Fruit fly (Drosophila melanogaster) whole organism, embryonic: ENCODE results near the gene CG15894.
A peak's percentile ranks its signal among the peaks of the same experiment; 100 is the strongest.

Experiments used
- Bteb2 ChIP-seq: fragments of 200-800 bp; sonication (Bioruptor generic); optimal IDR thresholded peaks from 2 replicates; lab custom pipeline; 2016; ENCODE audit warnings: missing biosample characterization, missing genetic modification characterization
- CG10565 ChIP-seq: fragments of 200-800 bp; sonication (Bioruptor generic); optimal IDR thresholded peaks from 3 replicates; lab custom pipeline; 2016; ENCODE audit warnings: missing biosample characterization, mild to moderate bottlenecking, missing genetic modification characterization
- CG12104 ChIP-seq: fragments of 200-800 bp; sonication (Bioruptor generic); optimal IDR thresholded peaks from 3 replicates; lab custom pipeline; 2016; ENCODE audit warnings: missing biosample characterization, missing genetic modification characterization
- CG12219 ChIP-seq: fragments of 200-800 bp; sonication (Bioruptor generic); optimal IDR thresholded peaks from 3 replicates; lab custom pipeline; 2018; ENCODE audit warnings: missing biosample characterization, mild to moderate bottlenecking, missing genetic modification characterization
- CG13287 ChIP-seq: fragments of 200-800 bp; sonication (Bioruptor generic); IDR thresholded peaks from 2 replicates; pipeline ENCODE4 v1.3.6; 2022; ENCODE audit warnings: missing biosample characterization, missing genetic modification characterization; ENCODE audit not compliant: partially characterized antibody
- CG13894 ChIP-seq: fragments of 200-800 bp; sonication (Bioruptor generic); optimal IDR thresholded peaks from 3 replicates; lab custom pipeline; 2018; ENCODE audit warnings: missing biosample characterization, mild to moderate bottlenecking, missing genetic modification characterization, moderate library complexity
- CG14667 ChIP-seq: fragments of 200-800 bp; sonication (Bioruptor generic); IDR thresholded peaks from 2 replicates; pipeline ENCODE4 v1.3.6; 2022; ENCODE audit warnings: missing biosample characterization, missing genetic modification characterization
- CG1602 ChIP-seq: fragments of 200-800 bp; sonication (Bioruptor generic); optimal IDR thresholded peaks from 3 replicates; lab custom pipeline; 2016; ENCODE audit warnings: missing biosample characterization, missing genetic modification characterization
- CG16863 ChIP-seq: fragments of 200-800 bp; sonication (Bioruptor generic); optimal IDR thresholded peaks from 3 replicates; lab custom pipeline; 2016; ENCODE audit warnings: missing biosample characterization, missing genetic modification characterization
- CG1792 ChIP-seq: fragments of 200-800 bp; sonication (Bioruptor generic); optimal IDR thresholded peaks from 2 replicates; lab custom pipeline; 2016; ENCODE audit warnings: missing biosample characterization, missing genetic modification characterization
- CG2120 ChIP-seq: fragments of 200-800 bp; sonication (Bioruptor generic); optimal IDR thresholded peaks from 3 replicates; lab custom pipeline; 2016; ENCODE audit warnings: missing biosample characterization, missing genetic modification characterization
- CG2678 ChIP-seq: fragments of 200-800 bp; sonication (Bioruptor generic); optimal IDR thresholded peaks from 3 replicates; lab custom pipeline; 2019; ENCODE audit warnings: missing biosample characterization, mild to moderate bottlenecking, missing genetic modification characterization, moderate library complexity
- CG2889 ChIP-seq: fragments of 200-800 bp; sonication (Bioruptor generic); IDR thresholded peaks from 3 replicates; pipeline ENCODE4 v1.3.6; 2022; ENCODE audit warnings: missing biosample characterization, missing genetic modification characterization
- CG42726 ChIP-seq: fragments of 200-800 bp; sonication (Bioruptor generic); IDR thresholded peaks from 2 replicates; pipeline ENCODE4 v1.3.6; 2022; ENCODE audit warnings: missing biosample characterization, missing genetic modification characterization; ENCODE audit not compliant: partially characterized antibody
- CG4328 ChIP-seq: fragments of 200-800 bp; sonication (Bioruptor generic); optimal IDR thresholded peaks from 3 replicates; lab custom pipeline; 2017; ENCODE audit warnings: missing biosample characterization, missing genetic modification reagents, missing genetic modification characterization
- CG8478 ChIP-seq: fragments of >200 bp; optimal IDR thresholded peaks from 2 replicates; lab custom pipeline; 2018
- CG9215 ChIP-seq: fragments of 200-800 bp; sonication (Bioruptor generic); IDR thresholded peaks from 2 replicates; pipeline ENCODE4 v1.3.6; 2022; ENCODE audit warnings: missing biosample characterization, missing genetic modification characterization
- CG9797 ChIP-seq: fragments of 200-800 bp; sonication (Bioruptor generic); optimal IDR thresholded peaks from 3 replicates; lab custom pipeline; 2018; ENCODE audit warnings: missing biosample characterization, mild to moderate bottlenecking, missing genetic modification characterization
- D19B ChIP-seq: fragments of 200-800 bp; sonication (Bioruptor generic); optimal IDR thresholded peaks from 2 replicates; lab custom pipeline; 2017; ENCODE audit warnings: missing biosample characterization, mild to moderate bottlenecking, missing genetic modification characterization
- Elba2 ChIP-seq: fragments of 200-800 bp; sonication (Bioruptor generic); optimal IDR thresholded peaks from 3 replicates; lab custom pipeline; 2016; ENCODE audit warnings: missing biosample characterization, missing genetic modification characterization
- Fer1 ChIP-seq: fragments of 200-800 bp; sonication (Bioruptor generic); optimal IDR thresholded peaks from 2 replicates; lab custom pipeline; 2017; ENCODE audit warnings: missing biosample characterization, mild to moderate bottlenecking, missing genetic modification characterization
- H15 ChIP-seq: fragments of 200-800 bp; sonication (Bioruptor generic); IDR thresholded peaks from 3 replicates; pipeline ENCODE4 v1.3.6; 2022; ENCODE audit warnings: missing biosample characterization, missing genetic modification characterization
- H2.0 ChIP-seq: fragments of 200-800 bp; sonication (Bioruptor generic); IDR thresholded peaks from 2 replicates; pipeline ENCODE4 v1.3.6; 2022; ENCODE audit warnings: missing biosample characterization, missing genetic modification characterization
- Oaz ChIP-seq: fragments of 200-800 bp; sonication (Bioruptor generic); IDR thresholded peaks from 2 replicates; pipeline ENCODE4 v1.3.6; 2022; ENCODE audit warnings: missing biosample characterization, missing genetic modification characterization
- Ptx1 ChIP-seq: fragments of 200-800 bp; sonication (Bioruptor generic); IDR thresholded peaks from 2 replicates; pipeline ENCODE4 v1.3.6; 2022; ENCODE audit warnings: missing biosample characterization, missing genetic modification characterization
- Ssrp ChIP-seq: fragments of 200-800 bp; sonication (Bioruptor generic); optimal IDR thresholded peaks from 2 replicates; lab custom pipeline; 2018; ENCODE audit warnings: missing biosample characterization, mild to moderate bottlenecking, missing genetic modification characterization, moderate library complexity
- TFAM ChIP-seq: fragments of 200-800 bp; sonication (Bioruptor generic); optimal IDR thresholded peaks from 2 replicates; lab custom pipeline; 2017; ENCODE audit warnings: missing biosample characterization, missing genetic modification characterization, inconsistent platforms
- abd-A ChIP-seq: fragments of 200-800 bp; sonication (Bioruptor generic); optimal IDR thresholded peaks from 3 replicates; lab custom pipeline; 2019; ENCODE audit warnings: missing biosample characterization, mild to moderate bottlenecking, missing genetic modification characterization, moderate library complexity
- al ChIP-seq: fragments of 200-800 bp; sonication (Bioruptor generic); IDR thresholded peaks from 2 replicates; pipeline ENCODE4 v1.3.6; 2022; ENCODE audit warnings: missing biosample characterization, missing genetic modification characterization
- ara ChIP-seq: fragments of 200-800 bp; sonication (Bioruptor generic); IDR thresholded peaks from 2 replicates; pipeline ENCODE4 v1.3.6; 2022; ENCODE audit warnings: missing biosample characterization, missing genetic modification characterization
- bsh ChIP-seq, 2 experiments: fragments of 200-800 bp; sonication (Bioruptor generic); optimal IDR thresholded peaks; 2 replicates each; lab custom pipeline; 2017 to 2018; ENCODE audit warnings: mild to moderate bottlenecking in 2 of 2, missing biosample characterization in 2 of 2, missing genetic modification characterization in 2 of 2, moderate library complexity in 1 of 2
- cg ChIP-seq: fragments of 200-800 bp; sonication (Bioruptor generic); optimal IDR thresholded peaks from 3 replicates; lab custom pipeline; 2019; ENCODE audit warnings: missing biosample characterization, mild to moderate bottlenecking, missing genetic modification characterization, moderate library complexity
- gem ChIP-seq: fragments of 200-800 bp; sonication (Bioruptor generic); optimal IDR thresholded peaks from 2 replicates; lab custom pipeline; 2019; ENCODE audit warnings: missing biosample characterization, mild to moderate bottlenecking, missing genetic modification characterization, moderate library complexity
- lab ChIP-seq: fragments of 200-800 bp; sonication (Bioruptor generic); optimal IDR thresholded peaks from 3 replicates; lab custom pipeline; 2017; ENCODE audit warnings: missing biosample characterization, missing genetic modification characterization, mild to moderate bottlenecking, moderate library complexity, missing genetic modification reagents
- lola ChIP-seq, 3 experiments: fragments of >200 bp in 2 of 3; fragments of 200-800 bp in 1 of 3; sonication (Bioruptor generic) in 1 of 3; optimal IDR thresholded peaks; 2 replicates each; lab custom pipeline; 2017 to 2019; ENCODE audit warnings: missing biosample characterization in 3 of 3, missing genetic modification characterization in 3 of 3, mild to moderate bottlenecking in 1 of 3, moderate library complexity in 1 of 3
- lov ChIP-seq, 2 experiments: fragments of 200-800 bp in 1 of 2; fragments of >200 bp in 1 of 2; sonication (Bioruptor generic) in 1 of 2; IDR thresholded peaks in 1 of 2; optimal IDR thresholded peaks in 1 of 2; 2 replicates in 1 of 2; 3 replicates in 1 of 2; pipeline versions ENCODE4 v1.3.6 to Lab custom; 2017 to 2022; ENCODE audit warnings: missing biosample characterization in 1 of 2, missing genetic modification characterization in 1 of 2
- mld ChIP-seq: fragments of 200-800 bp; sonication (Bioruptor generic); IDR thresholded peaks from 3 replicates; pipeline ENCODE4 v1.3.6; 2022; ENCODE audit warnings: missing biosample characterization, missing genetic modification characterization; ENCODE audit not compliant: partially characterized antibody
- nom ChIP-seq: fragments of 200-800 bp; sonication (Bioruptor generic); optimal IDR thresholded peaks from 2 replicates; lab custom pipeline; 2017; ENCODE audit warnings: missing biosample characterization, missing genetic modification characterization, mild to moderate bottlenecking, moderate library complexity, missing genetic modification reagents
- odd ChIP-seq: fragments of 200-800 bp; sonication (Bioruptor generic); optimal IDR thresholded peaks from 2 replicates; lab custom pipeline; 2017; ENCODE audit warnings: missing biosample characterization, mild to moderate bottlenecking, missing genetic modification characterization
- onecut ChIP-seq: fragments of 200-800 bp; sonication (Bioruptor generic); IDR thresholded peaks from 2 replicates; pipeline ENCODE4 v1.3.6; 2022; ENCODE audit warnings: missing biosample characterization, missing genetic modification characterization
- otp ChIP-seq: fragments of 200-800 bp; sonication (Bioruptor generic); IDR thresholded peaks from 3 replicates; pipeline ENCODE4, ENCODE4 v1.3.6; 2022; ENCODE audit warnings: missing biosample characterization, missing genetic modification characterization
- ranshi ChIP-seq: fragments of 200-800 bp; sonication (Bioruptor generic); IDR thresholded peaks from 2 replicates; pipeline ENCODE4 v1.3.6; 2022; ENCODE audit warnings: missing biosample characterization, missing genetic modification characterization
- repo ChIP-seq: fragments of 200-800 bp; sonication (Bioruptor generic); optimal IDR thresholded peaks from 2 replicates; lab custom pipeline; 2016; ENCODE audit warnings: missing biosample characterization, missing genetic modification characterization
- sc ChIP-seq, 3 experiments: fragments of >200 bp in 2 of 3; fragments of 200-800 bp in 1 of 3; sonication (Bioruptor generic) in 1 of 3; optimal IDR thresholded peaks; 2 replicates in 2 of 3; 3 replicates in 1 of 3; lab custom pipeline; 2017; ENCODE audit warnings: mild to moderate bottlenecking in 1 of 3, missing biosample characterization in 1 of 3, missing genetic modification characterization in 1 of 3, missing genetic modification reagents in 1 of 3
- stc ChIP-seq: fragments of 200-800 bp; sonication (Bioruptor generic); IDR thresholded peaks from 2 replicates; pipeline ENCODE4 v1.3.6; 2022; ENCODE audit warnings: missing biosample characterization, missing genetic modification characterization
- trem ChIP-seq: fragments of 200-800 bp; optimal IDR thresholded peaks from 3 replicates; lab custom pipeline; 2019; ENCODE audit warnings: missing biosample characterization, mild to moderate bottlenecking, missing genetic modification characterization, moderate library complexity
- tup ChIP-seq: fragments of 200-800 bp; sonication (Bioruptor generic); optimal IDR thresholded peaks from 2 replicates; lab custom pipeline; 2016; ENCODE audit warnings: missing biosample characterization, mild to moderate bottlenecking, missing genetic modification characterization, moderate library complexity
- unc-4 ChIP-seq: fragments of 200-800 bp; sonication (Bioruptor generic); IDR thresholded peaks from 2 replicates; pipeline ENCODE4 v1.3.6; 2022; ENCODE audit warnings: missing biosample characterization, missing genetic modification characterization; ENCODE audit not compliant: partially characterized antibody
- zfh1 ChIP-seq: fragments of 200-800 bp; sonication (Bioruptor generic); IDR thresholded peaks from 3 replicates; pipeline ENCODE4 v1.3.6; 2022; ENCODE audit warnings: missing biosample characterization, missing genetic modification characterization

CG15894 gene

dm6 chrX:6332988-6333719 is 24.1 kb downstream of the CG15894 start (continued):
- no peak for TF ChIP-seq mld (GFP tag; lab: Robert Waterston, UW)
- TF ChIP-seq lola (GFP tag; optimal IDR thresholded peaks at IDR 0.05; lab: Kevin White, UChicago), result no peak
- TF ChIP-seq unc-4, result no peak
- TF ChIP-seq CG42726 (GFP tag; lab: Robert Waterston, UW), result no peak
- peak; percentile 7 for TF ChIP-seq lab (GFP tag; lab: Kevin White, UChicago)
- no peak for TF ChIP-seq lov (optimal IDR thresholded peaks at IDR 0.05; lab: Kevin White, UChicago)
- no peak for TF ChIP-seq lov (GFP tag; IDR thresholded peaks at IDR 0.05; lab: Robert Waterston, UW)
- no peak for TF ChIP-seq abd-A
- TF ChIP-seq ranshi (GFP tag; lab: Robert Waterston, UW), result no peak
- no peak for TF ChIP-seq trem (tag; lab: Kevin White, UChicago)
- TF ChIP-seq bsh (GFP tag; optimal IDR thresholded peaks at IDR 0.05; lab: Kevin White, UChicago), result peak; percentile 5 to 28
- TF ChIP-seq repo (GFP tag; lab: Kevin White, UChicago), result no peak
- no peak for TF ChIP-seq cg (GFP tag; lab: Kevin White, UChicago)
- TF ChIP-seq CG9215 (GFP tag; lab: Robert Waterston, UW), result no peak
- TF ChIP-seq stc (GFP tag; lab: Robert Waterston, UW), result no peak
- TF ChIP-seq CG8478 (lab: Kevin White, UChicago), result no peak
- TF ChIP-seq Oaz (GFP tag; lab: Robert Waterston, UW), result no peak
- no peak for TF ChIP-seq odd
- no peak for TF ChIP-seq H15 (GFP tag; lab: Robert Waterston, UW)
- no peak for TF ChIP-seq CG13894 (tag; lab: Kevin White, UChicago)
- no peak for TF ChIP-seq D19B (GFP tag; lab: Kevin White, UChicago)
- no peak for TF ChIP-seq CG13287 (GFP tag; lab: Robert Waterston, UW)
- TF ChIP-seq Fer1, result no peak
- no peak for TF ChIP-seq otp (GFP tag; lab: Robert Waterston, UW)
- no peak for TF ChIP-seq CG10565
- TF ChIP-seq H2.0, result no peak
- TF ChIP-seq CG4328, result no peak
- peak; percentile 6 for TF ChIP-seq CG2678 (tag; lab: Kevin White, UChicago)
- TF ChIP-seq Bteb2 (GFP tag; lab: Kevin White, UChicago), result no peak
- TF ChIP-seq ara (GFP tag; lab: Robert Waterston, UW), result no peak
- TF ChIP-seq al, result no peak
- TF ChIP-seq CG16863, result no peak
- TF ChIP-seq CG12104, result no peak
- TF ChIP-seq CG2120 (GFP tag; lab: Kevin White, UChicago), result no peak
- TF ChIP-seq onecut, result no peak
- TF ChIP-seq nom (GFP tag; lab: Kevin White, UChicago), result peak; percentile 12
- no peak for TF ChIP-seq tup (GFP tag; lab: Kevin White, UChicago)
- peak; percentile 7 for TF ChIP-seq Ssrp (tag; lab: Kevin White, UChicago)
- no peak for TF ChIP-seq CG2889
- TF ChIP-seq CG1792 (GFP tag; lab: Kevin White, UChicago), result no peak
- TF ChIP-seq CG12219, result no peak
- 0 out of 2 replicates have a peak, but pooled peaks have one; percentile 34 for TF ChIP-seq Ptx1 (GFP tag; lab: Robert Waterston, UW)
- no peak for TF ChIP-seq sc (optimal IDR thresholded peaks at IDR 0.05; lab: Kevin White, UChicago)
- TF ChIP-seq sc (GFP tag; optimal IDR thresholded peaks at IDR 0.05; lab: Kevin White, UChicago), result no peak
- no peak for TF ChIP-seq CG9797 (GFP tag; lab: Kevin White, UChicago)
- peak; percentile 31 for TF ChIP-seq gem (tag; lab: Kevin White, UChicago)
- no peak for TF ChIP-seq zfh1 (GFP tag; lab: Robert Waterston, UW)
- TF ChIP-seq TFAM (GFP tag; lab: Kevin White, UChicago), result no peak
- no peak for TF ChIP-seq Elba2 (GFP tag; lab: Kevin White, UChicago)
- TF ChIP-seq CG1602 (GFP tag; lab: Kevin White, UChicago), result no peak
- no peak for TF ChIP-seq CG14667 (GFP tag; lab: Robert Waterston, UW)
